Fruit fly (Drosophila melanogaster) whole organism, pupa: Measurements from ENCODE around the gene CG7173.

ENCODE experiments used
- CG10348 ChIP-seq: fragments of 200-800 bp; sonication (Bioruptor generic); IDR thresholded peaks from 2 replicates; pipeline ENCODE4 v1.3.6; 2022; ENCODE audit warnings: missing biosample characterization, missing genetic modification characterization
- CG12605 ChIP-seq: fragments of 200-800 bp; sonication (Bioruptor generic); IDR thresholded peaks from 2 replicates; pipeline ENCODE4 v1.3.6; 2022; ENCODE audit warnings: missing biosample characterization, missing genetic modification characterization
- CG13204 ChIP-seq: fragments of 200-800 bp; sonication (Bioruptor generic); optimal IDR thresholded peaks from 2 replicates; lab custom pipeline; 2018; ENCODE audit warnings: missing biosample characterization, mild to moderate bottlenecking, missing genetic modification characterization, moderate library complexity
- CG14655 ChIP-seq: fragments of 200-800 bp; sonication (Bioruptor generic); optimal IDR thresholded peaks from 3 replicates; lab custom pipeline; 2017; ENCODE audit warnings: mild to moderate bottlenecking, missing biosample characterization, missing genetic modification reagents, missing genetic modification characterization
- CG15710 ChIP-seq: fragments of 200-800 bp; sonication (Bioruptor generic); optimal IDR thresholded peaks from 2 replicates; lab custom pipeline; 2018; ENCODE audit warnings: missing biosample characterization, mild to moderate bottlenecking, missing genetic modification characterization, moderate library complexity
- CG17806 ChIP-seq: fragments of 200-800 bp; sonication (Bioruptor generic); optimal IDR thresholded peaks from 2 replicates; lab custom pipeline; 2018; ENCODE audit warnings: missing biosample characterization, mild to moderate bottlenecking, missing genetic modification characterization, moderate library complexity
- CG32121 ChIP-seq: fragments of 200-800 bp; sonication (Bioruptor generic); IDR thresholded peaks from 2 replicates; pipeline ENCODE4 v1.3.6; 2022; ENCODE audit warnings: missing biosample characterization, missing genetic modification characterization
- CG34367 ChIP-seq: fragments of 200-800 bp; sonication (Bioruptor generic); optimal IDR thresholded peaks from 2 replicates; lab custom pipeline; 2018; ENCODE audit warnings: missing biosample characterization, mild to moderate bottlenecking, missing genetic modification characterization
- CG4496 ChIP-seq: fragments of 200-800 bp; sonication (Bioruptor generic); IDR thresholded peaks from 3 replicates; pipeline ENCODE4 v1.3.6; 2022; ENCODE audit warnings: missing biosample characterization, missing genetic modification characterization
- CG8159 ChIP-seq: fragments of 200-800 bp; sonication (Bioruptor generic); optimal IDR thresholded peaks from 3 replicates; lab custom pipeline; 2018; ENCODE audit warnings: missing biosample characterization, mild to moderate bottlenecking, missing genetic modification characterization, moderate library complexity
- CG8301 ChIP-seq: fragments of 200-800 bp; sonication (Bioruptor generic); optimal IDR thresholded peaks from 2 replicates; lab custom pipeline; 2018; ENCODE audit warnings: missing biosample characterization, mild to moderate bottlenecking, missing genetic modification characterization
- CG9948 ChIP-seq: fragments of 200-800 bp; sonication (Bioruptor generic); optimal IDR thresholded peaks from 2 replicates; lab custom pipeline; 2018; ENCODE audit warnings: missing biosample characterization, mild to moderate bottlenecking, missing genetic modification characterization, moderate library complexity
- D1 ChIP-seq: fragments of 200-800 bp; sonication (Bioruptor generic); optimal IDR thresholded peaks from 2 replicates; lab custom pipeline; 2018; ENCODE audit warnings: missing biosample characterization, mild to moderate bottlenecking, missing genetic modification characterization, moderate library complexity
- EcR ChIP-seq: fragments of 200-800 bp; sonication (Bioruptor generic); optimal IDR thresholded peaks from 3 replicates; lab custom pipeline; 2019; ENCODE audit warnings: missing biosample characterization, missing genetic modification characterization, mild to moderate bottlenecking, moderate library complexity, missing genetic modification reagents
- Ets98B ChIP-seq: fragments of 200-800 bp; sonication (Bioruptor generic); IDR thresholded peaks from 2 replicates; pipeline ENCODE4 v1.3.6; 2022; ENCODE audit warnings: missing biosample characterization, missing genetic modification characterization
- Pif1A ChIP-seq: fragments of 200-800 bp; sonication (Bioruptor generic); optimal IDR thresholded peaks from 3 replicates; lab custom pipeline; 2016; ENCODE audit warnings: missing biosample characterization, missing genetic modification characterization
- Pif1B ChIP-seq: fragments of 200-800 bp; sonication (Bioruptor generic); optimal IDR thresholded peaks from 3 replicates; lab custom pipeline; 2016; ENCODE audit warnings: missing biosample characterization, missing genetic modification characterization
- Snoo ChIP-seq: fragments of 200-800 bp; sonication (Bioruptor generic); optimal IDR thresholded peaks from 3 replicates; lab custom pipeline; 2017; ENCODE audit warnings: missing biosample characterization, mild to moderate bottlenecking, missing genetic modification characterization, inconsistent platforms
- fd96Ca ChIP-seq: fragments of 200-800 bp; sonication (Bioruptor generic); IDR thresholded peaks from 3 replicates; pipeline ENCODE4 v1.3.6; 2022; ENCODE audit warnings: missing biosample characterization, missing genetic modification characterization
- gl ChIP-seq: fragments of 200-800 bp; sonication (Bioruptor generic); optimal IDR thresholded peaks from 2 replicates; lab custom pipeline; 2018; ENCODE audit warnings: missing biosample characterization, mild to moderate bottlenecking, missing genetic modification characterization
- rn ChIP-seq: fragments of 200-800 bp; sonication (Bioruptor generic); IDR thresholded peaks from 2 replicates; pipeline ENCODE4 v1.3.6; 2022; ENCODE audit warnings: missing biosample characterization, missing genetic modification characterization

CG7173 gene

DNA sequence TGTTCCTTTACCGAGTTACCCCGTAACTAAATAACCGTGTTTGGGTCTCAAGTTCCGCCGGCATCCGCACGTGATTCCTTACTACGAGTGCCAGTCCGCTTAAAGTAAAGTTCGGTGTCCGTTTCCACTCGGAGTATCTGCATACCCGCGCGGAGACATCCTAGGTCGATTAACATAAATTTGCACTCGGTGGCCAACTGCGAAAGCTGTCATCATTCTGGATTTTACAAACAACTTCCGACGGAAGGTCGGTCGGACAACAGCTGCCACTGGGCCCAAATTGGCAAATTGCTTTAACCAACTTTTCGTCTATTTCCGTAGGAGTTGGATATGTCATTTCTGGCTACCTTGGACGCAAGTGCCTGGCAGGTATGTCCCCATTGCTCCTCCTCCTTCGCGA is 28.5 kb upstream of the CG7173 start, which contains the start of gene TfAP-2:
TSS of gene TfAP-2 (plus strand) at position 301 of the 400 bp plus-strand sequence.
- no peak for TF ChIP-seq gl (tag; lab: Kevin White, UChicago)

DNA sequence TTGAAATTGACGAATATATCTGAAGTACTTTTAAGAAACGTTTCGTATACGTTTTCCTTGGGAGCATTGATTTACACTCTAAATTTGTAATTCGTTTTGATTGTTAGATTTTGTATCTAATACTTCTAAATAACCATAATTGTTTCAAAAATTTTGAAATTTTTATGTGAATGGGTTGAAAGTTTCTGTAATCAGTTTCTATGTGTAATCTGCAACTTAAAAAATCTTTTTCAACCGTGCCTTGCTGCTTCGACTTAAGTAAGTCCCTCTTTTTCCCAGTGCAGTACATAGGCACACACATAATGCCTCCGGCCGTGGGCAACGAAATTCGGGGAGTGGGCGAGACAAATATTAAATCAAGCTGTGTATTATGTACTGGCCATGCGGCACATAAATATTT is 27.4 kb upstream of the CG7173 start:
- no peak for TF ChIP-seq D1 (tag; lab: Kevin White, UChicago)
- TF ChIP-seq, all 21 proteins: peak for 0

DNA sequence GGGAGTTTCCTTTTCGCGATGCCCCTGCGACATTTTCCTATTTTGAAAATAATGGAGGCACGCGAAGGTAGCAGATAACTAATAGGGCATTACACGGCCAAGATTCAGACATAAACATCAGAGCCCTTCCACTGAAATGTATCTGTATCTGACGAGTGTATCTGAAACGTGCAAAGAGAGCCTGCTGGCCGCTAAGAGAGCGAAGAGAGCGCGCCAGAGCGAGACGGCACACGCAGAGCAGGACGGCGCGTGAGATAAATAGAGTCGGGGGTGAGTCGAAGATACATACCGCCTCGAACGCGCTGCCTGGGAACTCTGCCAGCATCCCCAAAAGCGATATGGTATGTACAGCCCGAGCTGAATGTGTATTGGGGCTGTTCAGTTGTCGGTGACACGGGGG is 26.7 kb upstream of the CG7173 start:
- TF ChIP-seq CG8301 (tag; lab: Kevin White, UChicago) (no peak), rn (GFP tag; lab: Robert Waterston, UW) (no peak), EcR (GFP tag; lab: Kevin White, UChicago) (no peak), Snoo (tag; lab: Kevin White, UChicago) (no peak), CG32121 (no peak), CG10348 (no peak), D1 (tag; lab: Kevin White, UChicago) (no peak), CG14655 (GFP tag; lab: Kevin White, UChicago) (no peak), CG15710 (tag; lab: Kevin White, UChicago) (no peak), CG4496 (GFP tag; lab: Robert Waterston, UW) (no peak), Pif1B (GFP tag; lab: Kevin White, UChicago) (no peak), CG17806 (no peak), gl (tag; lab: Kevin White, UChicago) (no peak), CG12605 (GFP tag; lab: Robert Waterston, UW) (0 out of 2 replicates have a peak, but pooled peaks have one; percentile 24), Pif1A (no peak), Ets98B (GFP tag; lab: Robert Waterston, UW) (no peak), CG13204 (GFP tag; lab: Kevin White, UChicago) (peak; percentile 56)

DNA sequence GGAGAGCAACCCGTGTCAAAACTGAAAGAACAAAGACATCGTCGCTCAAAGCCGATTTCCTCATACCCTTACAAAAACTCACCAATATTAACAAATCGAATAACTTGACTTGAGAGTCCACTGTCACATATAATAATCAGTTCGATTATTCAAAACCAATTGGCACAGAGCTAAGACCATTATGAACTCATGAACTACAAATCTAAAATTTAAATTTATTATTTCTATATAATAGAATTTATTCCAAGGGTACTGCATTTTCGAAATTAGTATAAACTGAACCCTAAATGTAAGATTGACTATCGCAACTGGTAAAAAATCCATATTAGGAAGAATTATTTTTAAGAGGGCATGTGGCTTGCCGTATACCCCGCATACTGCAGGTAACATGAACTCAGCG is 24.0 kb upstream of the CG7173 start:
- TF ChIP-seq CG8159 (tag; lab: Kevin White, UChicago) (peak; percentile 50), CG9948 (tag; lab: Kevin White, UChicago) (peak; percentile 15), Pif1A (no peak), EcR (GFP tag; lab: Kevin White, UChicago) (no peak), CG34367 (no peak), Pif1B (GFP tag; lab: Kevin White, UChicago) (peak; percentile 31), CG10348 (no peak), CG8301 (tag; lab: Kevin White, UChicago) (no peak), Snoo (tag; lab: Kevin White, UChicago) (peak; percentile 13), CG12605 (GFP tag; lab: Robert Waterston, UW) (no peak), CG4496 (GFP tag; lab: Robert Waterston, UW) (no peak), CG15710 (tag; lab: Kevin White, UChicago) (peak; percentile 35), gl (tag; lab: Kevin White, UChicago) (no peak)

DNA sequence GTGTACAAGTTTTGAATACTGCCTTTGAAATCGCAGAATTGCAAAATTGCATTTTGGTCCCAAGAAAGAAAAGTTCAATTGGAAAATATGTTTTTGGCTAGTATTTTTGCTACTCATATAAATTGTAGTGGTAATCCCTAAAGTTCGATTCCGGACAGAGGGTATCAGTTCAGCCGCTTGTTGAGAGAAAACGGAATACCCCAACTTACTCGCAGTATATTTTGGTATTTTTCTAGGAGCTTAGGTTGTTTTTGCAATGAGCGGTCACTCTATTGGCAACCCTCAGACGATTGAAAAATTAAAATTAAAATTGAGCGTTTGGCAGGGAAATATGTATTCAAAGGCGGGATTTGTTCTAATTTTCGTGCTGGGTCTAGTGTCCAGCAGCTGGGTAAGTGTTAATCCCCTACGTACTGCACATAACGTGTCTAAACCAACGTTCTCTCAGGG is 16.3 kb upstream of the CG7173 start:
- TF ChIP-seq D1 (tag; lab: Kevin White, UChicago) (peak; percentile 55), CG15710 (tag; lab: Kevin White, UChicago) (no peak)

DNA sequence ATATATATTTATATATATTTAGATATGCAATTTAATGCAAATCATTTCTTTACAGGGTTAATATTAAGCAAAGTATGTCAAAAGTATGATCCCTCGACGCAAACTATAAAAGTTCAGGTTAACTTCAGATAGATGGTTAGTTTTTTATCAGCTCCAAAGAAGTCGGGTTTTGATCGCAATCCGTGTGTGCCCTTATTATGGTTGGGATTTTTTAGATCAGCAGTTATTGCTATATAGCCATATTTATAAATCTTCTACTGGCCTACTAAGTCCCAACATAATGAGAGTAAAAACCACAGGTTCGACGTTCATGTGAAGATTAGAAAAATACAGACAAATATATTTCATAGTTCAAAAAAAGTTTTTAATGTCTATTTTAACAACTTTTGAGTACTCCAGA is 15.8 kb upstream of the CG7173 start, which contains the start of gene EMC10:
TSS of gene EMC10 (plus strand) at position 301 of the 400 bp plus-strand sequence.
- TF ChIP-seq CG10348 (no peak), CG32121 (no peak), CG14655 (GFP tag; lab: Kevin White, UChicago) (no peak), CG8159 (tag; lab: Kevin White, UChicago) (no peak), Ets98B (GFP tag; lab: Robert Waterston, UW) (no peak), fd96Ca (GFP tag; lab: Robert Waterston, UW) (no peak), CG13204 (GFP tag; lab: Kevin White, UChicago) (no peak), D1 (tag; lab: Kevin White, UChicago) (no peak), CG17806 (no peak), Snoo (tag; lab: Kevin White, UChicago) (no peak), Pif1A (no peak), CG15710 (tag; lab: Kevin White, UChicago) (no peak), CG4496 (GFP tag; lab: Robert Waterston, UW) (no peak), CG9948 (tag; lab: Kevin White, UChicago) (no peak)

DNA sequence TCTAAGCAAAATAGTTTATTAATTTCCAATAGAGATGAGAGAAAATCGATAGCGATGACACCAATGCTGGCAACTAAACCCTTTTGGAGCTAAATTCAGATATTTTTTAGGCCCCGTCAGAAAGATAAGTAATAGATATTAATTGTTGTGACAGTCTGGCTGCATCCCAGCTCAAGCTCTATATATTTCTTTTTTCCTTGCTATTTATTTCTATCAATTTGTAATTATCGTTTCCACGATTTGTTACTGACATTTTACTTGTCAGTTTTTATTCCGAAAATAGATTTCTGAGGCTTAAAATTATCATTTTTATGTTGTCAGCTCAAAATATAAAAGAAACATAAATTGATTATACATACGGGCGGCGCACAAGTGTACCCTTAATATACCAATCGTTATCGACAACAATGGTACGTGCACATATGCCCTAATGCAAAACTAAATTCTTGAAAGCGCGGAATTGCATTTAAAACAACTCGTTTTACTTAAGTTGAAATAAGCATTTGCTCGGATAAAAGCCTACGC is 10.9 kb upstream of the CG7173 start, which contains the start of the genes CRIF and SMC5:
TSS of gene CRIF (minus strand) at position 51 of the 525 bp plus-strand sequence.
TSS of gene SMC5 (plus strand) at position 329 of the 525 bp plus-strand sequence.
- peak; percentile 22; the same call in 1 of the 2 replicates for TF ChIP-seq CG32121
- TF ChIP-seq CG13204 (GFP tag; lab: Kevin White, UChicago) = no peak
- no peak for TF ChIP-seq Pif1A
- peak; percentile 33 for TF ChIP-seq CG17806
- TF ChIP-seq CG8301 (tag; lab: Kevin White, UChicago) = no peak
- TF ChIP-seq D1 (tag; lab: Kevin White, UChicago) = peak; percentile 44
- TF ChIP-seq CG9948 (tag; lab: Kevin White, UChicago) = no peak
- TF ChIP-seq, all 21 proteins: peak for 3
